Worm (Caenorhabditis elegans) whole organism, L4/young adult: ENCODE data around the gene metl-9.

ENCODE experiments used
- W03F9.2 ChIP-seq: fragments of 150-350 bp; optimal IDR thresholded peaks from 2 replicates; lab custom pipeline; 2014; ENCODE audit warnings: missing biosample characterization, missing genetic modification characterization
- dao-5 ChIP-seq: sonication (generic microtip); optimal IDR thresholded peaks from 2 replicates; lab custom pipeline; 2016; ENCODE audit warnings: missing genotype, missing genetic modification characterization, moderate library complexity, missing compliant biosample characterization
- him-1 ChIP-seq: sonication (generic microtip); optimal IDR thresholded peaks from 2 replicates; lab custom pipeline; 2016; ENCODE audit warnings: missing genotype, missing genetic modification reagents, missing genetic modification characterization, missing compliant biosample characterization

metl-9 gene

DNA sequence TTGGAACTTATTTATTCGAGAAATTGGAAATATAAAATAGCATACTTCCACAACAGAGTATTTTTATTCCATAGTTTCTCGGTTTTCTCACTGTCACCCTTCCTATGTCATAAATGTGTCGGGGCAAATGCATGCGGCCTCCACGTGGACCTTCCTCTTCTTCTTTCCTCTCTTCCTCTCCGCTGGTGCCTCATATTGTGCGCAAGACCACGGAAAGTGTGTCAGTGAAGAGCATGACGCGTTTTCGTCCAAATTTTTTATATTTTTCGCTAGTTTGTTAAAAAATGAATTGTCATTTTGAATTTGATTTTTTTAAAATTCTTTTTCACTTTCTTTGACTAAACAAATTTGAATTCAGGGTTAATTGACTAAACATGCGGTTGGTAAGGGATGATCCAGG is 13.9 kb downstream of the metl-9 start, which contains the start of gene mans-3:
Gene mans-3, plus strand, starts transcription at position 359 of the 400 bp plus-strand sequence.
- TF ChIP-seq him-1 (tag; lab: Kevin White, UChicago) (peak; percentile 64), dao-5 (tag; lab: Kevin White, UChicago) (no peak), W03F9.2 (tag; lab: Kevin White, UChicago) (peak; percentile 90)

ce11 chrX:5164054-5164453 is 14.9 kb downstream of the metl-9 start:
- no peak for TF ChIP-seq him-1 (tag; lab: Kevin White, UChicago)
- no peak for TF ChIP-seq dao-5 (tag; lab: Kevin White, UChicago)
- no peak for TF ChIP-seq W03F9.2 (tag; lab: Kevin White, UChicago)

DNA sequence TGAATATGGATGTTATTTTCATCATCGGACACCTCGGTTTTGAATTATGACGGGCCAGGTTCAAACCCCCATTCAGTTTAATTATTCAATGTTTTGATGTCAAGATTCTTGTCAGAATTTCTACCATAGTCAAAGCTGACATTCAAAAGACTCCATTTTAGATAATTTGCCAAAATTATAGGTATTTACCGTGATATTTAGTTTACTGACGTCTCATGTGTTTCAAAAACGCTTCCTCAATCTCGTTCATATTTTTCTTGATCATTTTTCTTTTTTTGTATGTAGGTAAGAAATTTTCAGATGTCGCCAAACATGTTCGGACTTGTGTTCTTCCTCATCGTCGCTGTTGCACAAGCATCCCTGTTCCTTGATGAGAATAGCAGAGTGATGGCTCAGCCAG is 16.2 kb downstream of the metl-9 start, which contains the start of gene EGAP5.1:
Gene EGAP5.1, plus strand, starts transcription at position 301 of the 400 bp plus-strand sequence.
- TF ChIP-seq him-1 (tag; lab: Kevin White, UChicago) (no peak), W03F9.2 (tag; lab: Kevin White, UChicago) (no peak), dao-5 (tag; lab: Kevin White, UChicago) (no peak)

ce11 chrX:5159645-5160044 is 19.3 kb downstream of the metl-9 start, which contains the start of gene C31H2.4:
C31H2.4 (minus strand) TSS chrX:5159663.
- TF ChIP-seq dao-5 (tag; lab: Kevin White, UChicago) (no peak), him-1 (tag; lab: Kevin White, UChicago) (no peak), W03F9.2 (tag; lab: Kevin White, UChicago) (no peak)

DNA sequence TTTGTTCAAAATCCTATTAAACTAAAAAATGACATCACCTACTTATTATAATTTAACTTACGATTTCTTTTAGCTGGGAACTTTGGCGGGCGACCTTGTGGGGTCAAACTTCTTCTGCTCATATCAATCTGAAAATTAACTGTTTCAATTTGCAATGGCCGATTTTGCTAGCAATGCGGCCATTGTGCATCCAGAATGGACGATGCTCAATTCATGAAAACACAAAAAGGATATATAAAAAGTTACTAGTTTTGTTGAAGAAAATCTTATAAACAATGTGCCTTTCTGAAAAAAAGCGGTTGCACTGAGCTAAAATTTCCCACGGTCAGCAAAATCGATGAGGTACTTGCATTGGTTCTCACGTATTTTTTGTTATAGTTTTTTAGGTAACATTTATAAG is 24.7 kb downstream of the metl-9 start, which contains the start of gene C31H2.3:
Gene C31H2.3, minus strand, starts transcription at position 101 of the 400 bp plus-strand sequence.
- no peak for TF ChIP-seq dao-5 (tag; lab: Kevin White, UChicago)
- TF ChIP-seq him-1 (tag; lab: Kevin White, UChicago): no peak
- no peak for TF ChIP-seq W03F9.2 (tag; lab: Kevin White, UChicago)

DNA sequence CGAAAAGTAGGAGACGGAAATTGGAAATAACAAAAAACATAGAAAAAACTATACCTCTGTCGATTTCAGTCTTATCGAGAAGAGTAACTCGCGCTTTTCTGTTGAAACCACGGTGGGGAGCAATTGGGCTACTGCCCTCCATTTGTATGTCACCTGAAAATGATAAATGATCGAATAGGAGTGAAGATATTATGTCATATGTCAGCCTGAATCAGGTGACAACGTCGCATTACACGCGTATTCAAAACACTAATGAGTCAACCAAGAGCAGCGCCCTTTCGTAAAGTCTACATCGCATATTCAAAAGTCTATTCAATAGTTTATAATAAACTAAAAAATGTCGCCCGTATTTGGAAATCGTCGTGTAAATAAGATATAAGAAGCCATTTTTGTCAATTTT is 26.0 kb downstream of the metl-9 start:
- TF ChIP-seq dao-5 (tag; lab: Kevin White, UChicago): no peak
- no peak for TF ChIP-seq him-1 (tag; lab: Kevin White, UChicago)
- TF ChIP-seq W03F9.2 (tag; lab: Kevin White, UChicago): no peak

- TF ChIP-seq him-1 (tag; lab: Kevin White, UChicago) (no peak), dao-5 (tag; lab: Kevin White, UChicago) (no peak), W03F9.2 (tag; lab: Kevin White, UChicago) (no peak)
Observed at ce11 chrX:5151866-5152265, 27.1 kb downstream of the metl-9 start.

DNA sequence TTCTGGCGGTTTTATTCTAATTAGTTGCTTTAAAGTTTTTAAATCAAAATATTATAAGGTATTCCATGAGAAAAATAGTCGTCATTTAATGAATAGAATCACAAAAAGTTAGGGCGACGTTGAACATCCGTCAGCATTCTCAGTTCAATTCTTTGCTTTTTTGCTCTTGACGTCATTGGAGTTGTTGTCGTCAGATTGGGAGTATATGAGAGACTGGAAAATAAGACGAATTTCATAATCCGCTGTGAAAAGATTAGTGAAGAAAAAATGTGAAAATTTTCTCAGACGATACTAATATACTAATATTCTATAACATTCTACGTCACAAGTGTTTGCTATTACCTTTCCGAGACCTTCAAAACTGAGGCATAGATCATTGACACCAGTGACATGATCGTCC is 27.5 kb downstream of the metl-9 start:
- TF ChIP-seq him-1 (tag; lab: Kevin White, UChicago): no peak
- no peak for TF ChIP-seq W03F9.2 (tag; lab: Kevin White, UChicago)
- no peak for TF ChIP-seq dao-5 (tag; lab: Kevin White, UChicago)

DNA sequence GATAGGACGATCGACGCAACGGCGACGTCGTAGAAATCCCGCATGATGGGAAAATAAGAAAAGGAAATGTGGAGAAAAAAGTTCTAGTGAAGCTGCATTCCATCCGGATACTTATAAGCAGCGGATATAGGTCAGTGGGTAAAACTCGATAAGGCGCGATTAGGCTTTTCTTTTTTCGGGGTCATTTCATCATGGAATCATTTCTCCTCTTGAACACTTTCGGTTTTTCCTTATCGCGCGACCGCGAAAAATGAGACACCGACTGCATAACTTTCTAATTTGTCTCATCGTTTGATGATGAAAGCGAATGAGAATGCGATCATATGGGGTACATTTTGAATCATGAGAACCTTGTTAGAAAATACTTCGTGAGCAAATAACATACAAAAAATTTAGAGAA is 28.6 kb downstream of the metl-9 start, which contains the start of gene dpy-8:
Gene dpy-8, minus strand, starts transcription at position 88 of the 400 bp plus-strand sequence.
- TF ChIP-seq W03F9.2 (tag; lab: Kevin White, UChicago) (no peak), him-1 (tag; lab: Kevin White, UChicago) (no peak), dao-5 (tag; lab: Kevin White, UChicago) (no peak)

ce11 chrX:5147918-5148317 is 31.0 kb downstream of the metl-9 start, which contains the start of gene C31H2.14:
C31H2.14 (plus strand) TSS chrX:5148218.
- TF ChIP-seq W03F9.2 (tag; lab: Kevin White, UChicago) (no peak), him-1 (tag; lab: Kevin White, UChicago) (no peak), dao-5 (tag; lab: Kevin White, UChicago) (no peak)

DNA sequence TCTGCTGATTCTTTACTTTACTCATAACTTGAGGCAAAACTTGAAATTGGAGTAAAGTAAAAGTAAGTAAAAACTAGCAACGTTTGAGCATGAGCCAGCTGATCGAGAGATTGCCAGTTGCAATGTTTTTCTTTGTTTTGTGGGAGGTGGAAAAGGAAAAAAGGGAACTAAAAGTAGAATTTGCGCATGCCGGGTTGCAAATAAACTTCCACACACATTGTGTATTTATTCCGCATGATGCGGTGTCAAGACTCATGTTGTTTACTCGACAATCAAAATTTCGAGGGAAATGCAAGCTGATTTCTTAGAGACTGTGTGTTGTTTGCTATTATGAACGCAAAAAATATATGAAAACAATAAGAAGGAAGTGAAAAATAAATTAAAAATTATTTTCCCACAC is 36.5 kb downstream of the metl-9 start:
- no peak for TF ChIP-seq him-1 (tag; lab: Kevin White, UChicago)
- no peak for TF ChIP-seq W03F9.2 (tag; lab: Kevin White, UChicago)
- no peak for TF ChIP-seq dao-5 (tag; lab: Kevin White, UChicago)

DNA sequence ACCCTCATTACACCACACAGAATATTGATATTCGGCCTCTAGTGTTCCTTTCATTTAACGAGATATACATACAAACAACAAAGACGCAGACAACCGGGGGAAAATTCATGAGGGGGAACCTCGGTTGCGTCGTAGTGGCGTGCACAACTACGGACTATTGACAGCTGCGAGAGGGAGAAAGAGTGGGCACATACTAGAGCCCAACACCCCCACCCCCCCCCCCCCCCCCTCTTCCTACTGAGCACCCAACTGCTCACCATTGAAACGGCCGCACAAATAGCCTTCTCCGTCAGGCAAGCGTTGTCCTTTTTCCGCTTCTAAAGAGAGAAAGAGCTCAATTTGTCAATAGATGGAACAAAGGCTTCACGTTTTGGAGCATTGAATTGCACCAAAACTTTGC is 38.8 kb downstream of the metl-9 start:
- TF ChIP-seq W03F9.2 (tag; lab: Kevin White, UChicago) (no peak), him-1 (tag; lab: Kevin White, UChicago) (peak; percentile 45)

DNA sequence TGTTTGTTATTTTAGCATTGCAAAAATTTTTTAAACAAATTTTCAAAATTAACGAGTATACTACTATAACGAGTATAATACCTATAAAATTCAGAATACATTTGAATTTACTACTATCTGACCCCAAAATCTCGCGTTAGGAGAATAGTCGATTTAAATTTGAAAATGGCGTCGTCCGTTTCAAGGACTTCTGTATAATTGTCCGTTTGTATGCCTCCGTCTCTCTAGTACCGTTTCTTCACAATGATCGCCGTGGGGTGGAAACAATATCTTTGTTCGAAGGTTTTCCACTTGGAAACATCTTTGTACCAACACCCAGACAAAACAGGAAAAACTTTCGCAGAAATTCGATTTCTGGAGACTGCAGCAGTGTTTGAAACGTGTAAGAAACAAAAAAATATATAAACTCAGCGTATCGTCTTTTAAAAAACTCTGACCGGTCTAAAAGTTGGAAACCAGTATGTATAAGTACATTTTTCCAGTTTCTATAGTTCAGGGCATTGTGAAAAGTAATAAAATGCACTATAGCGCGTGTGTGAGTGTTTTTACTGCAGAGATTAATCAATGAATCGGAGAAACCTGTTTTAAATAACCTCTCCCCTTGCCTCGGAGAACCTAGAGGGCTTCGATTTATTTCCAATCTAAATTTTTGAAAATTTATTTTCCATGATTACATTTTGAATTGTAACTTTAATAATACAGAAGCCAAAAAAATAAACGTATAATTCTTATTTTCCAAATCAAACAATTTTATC is 41.1 kb downstream of the metl-9 start:
- TF ChIP-seq him-1 (tag; lab: Kevin White, UChicago) (no peak), dao-5 (tag; lab: Kevin White, UChicago) (no peak), W03F9.2 (tag; lab: Kevin White, UChicago) (no peak)
